Fruit fly (Drosophila melanogaster) whole organism, adult: ENCODE measurements around the gene CaMKI.
A peak's percentile ranks its signal among the peaks of the same experiment; 100 is the strongest.

ENCODE experiments used
- CG11617 ChIP-seq: fragments of 200-800 bp; sonication (Bioruptor generic); optimal IDR thresholded peaks from 2 replicates; lab custom pipeline; 2017; ENCODE audit warnings: mild to moderate bottlenecking, missing biosample characterization, missing genetic modification reagents, missing genetic modification characterization
- CG12768 ChIP-seq: fragments of 200-800 bp; sonication (Bioruptor generic); optimal IDR thresholded peaks from 2 replicates; lab custom pipeline; 2017; ENCODE audit warnings: missing biosample characterization, missing genetic modification characterization, mild to moderate bottlenecking, moderate library complexity, missing genetic modification reagents
- CG7045 ChIP-seq: fragments of 200-800 bp; sonication (Bioruptor generic); optimal IDR thresholded peaks from 2 replicates; lab custom pipeline; 2017; ENCODE audit warnings: missing biosample characterization, mild to moderate bottlenecking, missing genetic modification characterization
- CG7101 ChIP-seq: fragments of 200-800 bp; sonication (Bioruptor generic); optimal IDR thresholded peaks from 2 replicates; lab custom pipeline; 2018; ENCODE audit warnings: missing biosample characterization, mild to moderate bottlenecking, missing genetic modification characterization, moderate library complexity
- Clk ChIP-seq: fragments of 200-800 bp; sonication (Bioruptor generic); optimal IDR thresholded peaks from 2 replicates; lab custom pipeline; 2017; ENCODE audit warnings: missing biosample characterization, missing genetic modification characterization
- Crg-1 ChIP-seq: fragments of 200-800 bp; sonication (Bioruptor generic); optimal IDR thresholded peaks from 2 replicates; lab custom pipeline; 2016; ENCODE audit warnings: missing biosample characterization, missing genetic modification characterization
- Hr96 ChIP-seq: fragments of 200-800 bp; sonication (Bioruptor generic); optimal IDR thresholded peaks from 2 replicates; lab custom pipeline; 2016; ENCODE audit warnings: missing biosample characterization, missing genetic modification characterization
- bab1 ChIP-seq: fragments of 200-800 bp; sonication (Bioruptor generic); optimal IDR thresholded peaks from 3 replicates; lab custom pipeline; 2019; ENCODE audit warnings: missing biosample characterization, mild to moderate bottlenecking, missing genetic modification characterization, moderate library complexity
- cic ChIP-seq: fragments of 200-800 bp; sonication (Bioruptor generic); optimal IDR thresholded peaks from 2 replicates; lab custom pipeline; 2017; ENCODE audit warnings: missing biosample characterization, mild to moderate bottlenecking, missing genetic modification characterization, moderate library complexity
- kay ChIP-seq: fragments of 200-800 bp; sonication (Bioruptor generic); peaks from one replicate; lab custom pipeline; 2016; ENCODE audit warnings: missing biosample characterization, missing genetic modification characterization, borderline replicate concordance
- ovo ChIP-seq: fragments of 200-800 bp; sonication (Bioruptor generic); optimal IDR thresholded peaks from 2 replicates; lab custom pipeline; 2016; ENCODE audit warnings: missing biosample characterization, missing genetic modification characterization
- tj ChIP-seq: fragments of 200-800 bp; sonication (Bioruptor generic); optimal IDR thresholded peaks from 3 replicates; lab custom pipeline; 2017; ENCODE audit warnings: missing biosample characterization, mild to moderate bottlenecking, missing genetic modification characterization, moderate library complexity

DNA sequence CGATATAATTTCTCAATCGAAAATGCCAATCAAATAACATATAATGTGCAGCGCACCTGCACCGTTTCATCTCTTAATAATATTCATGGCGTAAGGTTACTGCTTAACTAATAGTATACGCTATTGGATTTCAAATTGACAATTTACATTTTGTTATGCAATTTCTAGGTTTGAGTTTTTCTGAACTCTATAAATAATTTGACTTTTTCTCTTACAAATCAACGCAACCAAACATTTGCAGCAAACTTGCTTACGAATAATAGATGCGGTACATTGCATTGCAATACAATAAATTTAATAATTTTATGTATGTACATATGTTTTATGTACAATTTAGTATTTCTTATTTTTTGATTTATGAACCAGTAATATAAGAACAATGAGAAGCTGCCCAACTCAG lies 8.0 kb downstream of the CaMKI start:
- no peak for TF ChIP-seq tj (GFP tag; lab: Kevin White, UChicago)
- TF ChIP-seq Clk (GFP tag; lab: Kevin White, UChicago) = no peak
- no peak for TF ChIP-seq ovo (GFP tag; lab: Kevin White, UChicago)
- TF ChIP-seq CG7045 (GFP tag; lab: Kevin White, UChicago) = no peak
- TF ChIP-seq CG7101 (tag; lab: Kevin White, UChicago) = no peak
- TF ChIP-seq bab1 = no peak
- no peak for TF ChIP-seq CG12768 (GFP tag; lab: Kevin White, UChicago)
- peak; percentile 90 for TF ChIP-seq kay
- TF ChIP-seq CG11617 (GFP tag; lab: Kevin White, UChicago) = no peak
- no peak for TF ChIP-seq Crg-1 (GFP tag; lab: Kevin White, UChicago)
- no peak for TF ChIP-seq Hr96 (GFP tag; lab: Kevin White, UChicago)
- TF ChIP-seq cic (GFP tag; lab: Kevin White, UChicago) = no peak
